Worm (Caenorhabditis elegans) whole organism, early embryonic: Measurements from ENCODE around the gene ztf-22.

Experiments
- aly-1 ChIP-seq: sonication (generic microtip); optimal IDR thresholded peaks from 2 replicates; lab custom pipeline; 2016; ENCODE audit warnings: missing genetic modification characterization, missing compliant biosample characterization
- ama-1 ChIP-seq: fragments of 150-350 bp; optimal IDR thresholded peaks from 2 replicates; lab custom pipeline; 2014
- hmbx-1 ChIP-seq: sonication (generic microtip); optimal IDR thresholded peaks from 2 replicates; lab custom pipeline; 2016; ENCODE audit warnings: mild to moderate bottlenecking, missing genetic modification characterization, missing compliant biosample characterization
- scrt-1 ChIP-seq: fragments of 200-800 bp; sonication (Bioruptor generic); IDR thresholded peaks from 2 replicates; pipeline ENCODE4 v1.3.6; 2022; ENCODE audit warnings: missing genetic modification characterization, missing compliant biosample characterization

DNA sequence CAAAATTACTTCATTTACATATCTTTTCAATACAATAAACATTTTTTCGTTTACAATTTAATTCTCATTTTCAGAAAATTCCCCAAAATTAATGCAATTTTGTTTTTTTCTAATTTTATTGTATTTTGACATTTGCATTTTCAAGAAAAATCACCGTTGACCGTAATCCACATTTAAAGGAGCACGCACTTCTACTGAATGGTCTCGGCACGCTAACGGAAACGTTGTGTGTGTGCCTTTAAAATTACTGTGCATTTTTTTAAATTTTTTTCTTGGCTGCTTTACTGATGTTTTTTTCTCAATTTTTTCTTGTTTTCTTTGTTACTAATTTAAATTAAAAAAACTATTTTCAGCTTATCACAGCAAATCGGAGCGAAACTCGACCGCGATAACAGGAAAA, 25.1 kb downstream of the ztf-22 start:
- TF ChIP-seq aly-1 (tag; lab: Kevin White, UChicago) (no peak), hmbx-1 (tag; lab: Kevin White, UChicago) (no peak), ama-1 (lab: Kevin White, UChicago) (no peak), scrt-1 (no peak)
